Fruit fly (Drosophila melanogaster): ENCODE results near the gene Efa6.

The Efa6 gene

dm6 chr3R:22597344-22597954 lies 9.9 kb downstream of the Efa6 start (continued):
- TF ChIP-seq mld (GFP tag; IDR thresholded peaks at IDR 0.05; ENCODE audit: partially characterized antibody) (no peak), CG32532 (GFP tag; IDR thresholded peaks at IDR 0.05) (peak; percentile 77), CG12071 (GFP tag; optimal IDR thresholded peaks at IDR 0.05) (peak; percentile 65), Hmx (GFP tag; optimal IDR thresholded peaks at IDR 0.05) (no peak), Asciz (GFP tag; optimal IDR thresholded peaks at IDR 0.05) (no peak), CG11247 (GFP tag; IDR thresholded peaks at IDR 0.05) (peak; percentile 78), zf30C (GFP tag; optimal IDR thresholded peaks at IDR 0.05) (no peak), emc (GFP tag; optimal IDR thresholded peaks at IDR 0.05) (no peak), CG9437 (GFP tag; optimal IDR thresholded peaks at IDR 0.05) (no peak), onecut (GFP tag; IDR thresholded peaks at IDR 0.05) (peak; percentile 68), ftz-f1 (GFP tag; optimal IDR thresholded peaks at IDR 0.05) (no peak), CG31224 (GFP tag; IDR thresholded peaks at IDR 0.05) (peak; percentile 41; the same call in 1 of the 2 replicates), Oli (tag; optimal IDR thresholded peaks at IDR 0.05) (peak; percentile 79), CG12391 (tag; optimal IDR thresholded peaks at IDR 0.05) (peak; percentile 76), Ets97D (GFP tag; optimal IDR thresholded peaks at IDR 0.05) (peak; percentile 13), MBD-R2 (GFP tag; IDR thresholded peaks at IDR 0.05) (no peak; the same call in 1 of the 2 replicates), CG12299 (tag; optimal IDR thresholded peaks at IDR 0.05) (peak; percentile 28), CG17328 (GFP tag; IDR thresholded peaks at IDR 0.05) (peak; percentile 81), Mrtf (GFP tag; IDR thresholded peaks at IDR 0.05) (0 out of 3 replicates have a peak, but pooled peaks have one; percentile 9), CG13624 (GFP tag; optimal IDR thresholded peaks at IDR 0.05) (peak; percentile 0), CG1602 (GFP tag; optimal IDR thresholded peaks at IDR 0.05) (peak; percentile 56), Ssrp (tag; optimal IDR thresholded peaks at IDR 0.05) (peak; percentile 69), p53 (GFP tag; optimal IDR thresholded peaks at IDR 0.05) (peak; percentile 24), Dfd (GFP tag; optimal IDR thresholded peaks at IDR 0.05) (no peak), stc (GFP tag; IDR thresholded peaks at IDR 0.05) (peak; percentile 82), CG13287 (GFP tag; IDR thresholded peaks at IDR 0.05; ENCODE audit: partially characterized antibody) (no peak), dan (GFP tag; IDR thresholded peaks at IDR 0.05) (no peak), crp (GFP tag; optimal IDR thresholded peaks at IDR 0.05) (peak in 1 of 2 experiments; percentile 17), CG10209 (GFP tag; optimal IDR thresholded peaks at IDR 0.05) (peak; percentile 55), Lpt (GFP tag; optimal IDR thresholded peaks at IDR 0.05) (no peak), caup (GFP tag; optimal IDR thresholded peaks at IDR 0.05; ENCODE audit: severe bottlenecking) (peak; percentile 16), NC2β (GFP tag; optimal IDR thresholded peaks at IDR 0.05) (peak; percentile 62), GATAe (GFP tag; conservative IDR thresholded peaks at IDR 0.05) (no peak), CG8359 (GFP tag; optimal IDR thresholded peaks at IDR 0.05; ENCODE audit: borderline replicate concordance) (no peak), lilli (GFP tag; optimal IDR thresholded peaks at IDR 0.05) (peak; percentile 55), sens-2 (GFP tag; IDR thresholded peaks at IDR 0.05) (peak; percentile 69), fru (optimal IDR thresholded peaks at IDR 0.05) (no peak), cg (GFP tag; optimal IDR thresholded peaks at IDR 0.05) (peak; percentile 26), Xbp1 (GFP tag; optimal IDR thresholded peaks at IDR 0.05) (peak; percentile 78), Dip2 (GFP tag; IDR thresholded peaks at IDR 0.05) (no peak), HLH54F (GFP tag; optimal IDR thresholded peaks at IDR 0.05) (peak; percentile 15), CG14014 (GFP tag; IDR thresholded peaks at IDR 0.05) (peak; percentile 76), CG12769 (tag; optimal IDR thresholded peaks at IDR 0.05) (no peak), CG11085 (GFP tag; IDR thresholded peaks at IDR 0.05) (no peak), CG34376 (GFP tag; optimal IDR thresholded peaks at IDR 0.05) (no peak), CG30431 (GFP tag; optimal IDR thresholded peaks at IDR 0.05) (peak; percentile 47), HLH3B (GFP tag; IDR thresholded peaks at IDR 0.05) (peak; percentile 85), CG10147 (GFP tag; optimal IDR thresholded peaks at IDR 0.05) (no peak), CG6175 (GFP tag; IDR thresholded peaks at IDR 0.05) (no peak), abd-A (tag; optimal IDR thresholded peaks at IDR 0.05) (no peak), Atf3 (GFP tag; optimal IDR thresholded peaks at IDR 0.05) (peak; percentile 29)
